Worm (Caenorhabditis elegans): ENCODE measurements around the gene srw-69.

srw-69 gene

DNA sequence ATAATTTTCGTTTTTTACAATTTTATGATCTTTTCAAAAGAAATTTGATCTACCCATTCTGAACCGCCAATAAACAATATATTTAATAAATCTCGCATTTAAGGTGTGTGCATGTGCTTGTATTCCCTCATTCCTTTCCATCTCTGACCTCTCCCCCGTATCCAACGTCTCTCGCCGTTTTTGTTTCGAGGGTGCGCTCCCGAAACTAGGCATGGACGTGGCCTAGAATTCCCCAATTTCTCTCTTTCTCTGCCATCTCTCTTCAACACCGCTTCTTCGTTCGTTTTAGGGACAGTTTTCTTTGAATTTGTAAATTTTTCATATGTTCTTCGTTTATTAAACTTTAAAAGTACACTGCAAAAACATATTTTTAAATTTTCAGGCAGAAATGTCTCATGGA, 36.7 kb upstream of the srw-69 start, which contains the start of gene F25E5.1 (continued):
- TF ChIP-seq nhr-28 (tag; optimal IDR thresholded peaks at IDR 0.05) (no peak), efl-3 (GFP tag; optimal IDR thresholded peaks at IDR 0.05) (no peak), pax-3 (tag; optimal IDR thresholded peaks at IDR 0.05) (no peak), unc-62 (GFP tag; optimal IDR thresholded peaks at IDR 0.05) (no peak), elt-3 (tag; optimal IDR thresholded peaks at IDR 0.05) (no peak), ets-5 (GFP tag; IDR thresholded peaks at IDR 0.05) (no peak), alr-1 (tag; optimal IDR thresholded peaks at IDR 0.05; ENCODE audit: borderline replicate concordance) (no peak), zip-4 (GFP tag; optimal IDR thresholded peaks at IDR 0.05) (no peak), ceh-82 (tag; optimal IDR thresholded peaks at IDR 0.05) (peak; percentile 42 to 73 (median 65)), swsn-7 (tag; optimal IDR thresholded peaks at IDR 0.05) (peak; percentile 61), nhr-84 (tag; optimal IDR thresholded peaks at IDR 0.05) (no peak), nhr-71 (tag; optimal IDR thresholded peaks at IDR 0.05) (peak; percentile 80), nhr-85 (tag) (peak; percentile 87), lin-35 (GFP tag; optimal IDR thresholded peaks at IDR 0.05) (peak; percentile 70 to 73), F16B12.6 (tag; optimal IDR thresholded peaks at IDR 0.05) (peak; percentile 42), C16A3.4 (tag; optimal IDR thresholded peaks at IDR 0.05) (peak; percentile 29), isw-1 (GFP tag; IDR thresholded peaks at IDR 0.05) (peak; percentile 57), Y116A8C.19 (tag; optimal IDR thresholded peaks at IDR 0.05; ENCODE audit: borderline replicate concordance) (no peak), snpc-4 (tag; optimal IDR thresholded peaks at IDR 0.05) (peak; percentile 47), tlp-1 (tag; optimal IDR thresholded peaks at IDR 0.05) (no peak), lin-14 (GFP tag; optimal IDR thresholded peaks at IDR 0.05) (peak; percentile 93), lin-15B (tag; optimal IDR thresholded peaks at IDR 0.05) (peak; percentile 31), aha-1 (tag; optimal IDR thresholded peaks at IDR 0.05) (no peak), fkh-8 (tag; optimal IDR thresholded peaks at IDR 0.05) (peak; percentile 82), ceh-88 (GFP tag; IDR thresholded peaks at IDR 0.05) (no peak), pqm-1 (tag; optimal IDR thresholded peaks at IDR 0.05) (no peak), hlh-17 (GFP tag; optimal IDR thresholded peaks at IDR 0.05; ENCODE audit: borderline replicate concordance) (no peak), nhr-90 (tag; optimal IDR thresholded peaks at IDR 0.05; ENCODE audit: poor library complexity) (peak; percentile 61), skn-1 (tag; optimal IDR thresholded peaks at IDR 0.05) (peak; percentile 49), sup-37 (GFP tag; optimal IDR thresholded peaks at IDR 0.05) (no peak), ztf-11 (tag; optimal IDR thresholded peaks at IDR 0.05) (peak in 1 of 2 experiments; percentile 72), jun-1 (tag; optimal IDR thresholded peaks at IDR 0.05) (peak; percentile 2), sptf-1 (tag; optimal IDR thresholded peaks at IDR 0.05) (no peak), dsc-1 (tag; optimal IDR thresholded peaks at IDR 0.05) (peak; percentile 56), elt-2 (tag; optimal IDR thresholded peaks at IDR 0.05) (peak; percentile 33), nhr-47 (tag; optimal IDR thresholded peaks at IDR 0.05) (peak; percentile 72), nhr-237 (tag; optimal IDR thresholded peaks at IDR 0.05) (no peak), unc-86 (tag; optimal IDR thresholded peaks at IDR 0.05) (peak; percentile 47), snu-23 (GFP tag; optimal IDR thresholded peaks at IDR 0.05) (peak; percentile 76), lin-39 (tag; optimal IDR thresholded peaks at IDR 0.05) (no peak), nhr-11 (tag; optimal IDR thresholded peaks at IDR 0.05) (no peak), sox-4 (tag; optimal IDR thresholded peaks at IDR 0.05) (peak; percentile 38), fkh-4 (tag; optimal IDR thresholded peaks at IDR 0.05; ENCODE audit: borderline replicate concordance) (peak; percentile 30), fos-1 (tag; optimal IDR thresholded peaks at IDR 0.05) (no peak), hpl-2 (GFP tag; optimal IDR thresholded peaks at IDR 0.05) (no peak), tbx-2 (tag; optimal IDR thresholded peaks at IDR 0.05) (peak; percentile 75), hlh-4 (tag; optimal IDR thresholded peaks at IDR 0.05) (no peak), ceh-90 (tag; optimal IDR thresholded peaks at IDR 0.05) (peak; percentile 77), rnt-1 (tag; optimal IDR thresholded peaks at IDR 0.05) (peak; percentile 93), C34B4.2 (tag; optimal IDR thresholded peaks at IDR 0.05) (no peak), xbp-1 (tag; optimal IDR thresholded peaks at IDR 0.05) (peak; percentile 59), dpl-1 (GFP tag; optimal IDR thresholded peaks at IDR 0.05) (peak; percentile 49 to 72 (median 63)), ceh-8 (GFP tag; optimal IDR thresholded peaks at IDR 0.05) (peak; percentile 18)

All from whole organism, L1 larva.